Worm (Caenorhabditis elegans): ENCODE data around the gene F43H9.4.

- no peak for TF ChIP-seq pha-4 (tag; optimal IDR thresholded peaks at IDR 0.05)
- TF ChIP-seq nhr-76 (tag; optimal IDR thresholded peaks at IDR 0.05): no peak
- no peak for TF ChIP-seq elt-1 (tag; optimal IDR thresholded peaks at IDR 0.05; ENCODE audit: borderline replicate concordance, insufficient read depth)
- TF ChIP-seq ces-1 (GFP tag; optimal IDR thresholded peaks at IDR 0.05): no peak
- no peak for TF ChIP-seq ztf-11 (tag; optimal IDR thresholded peaks at IDR 0.05)
- TF ChIP-seq unc-62 (GFP tag; optimal IDR thresholded peaks at IDR 0.05): no peak
- TF ChIP-seq bed-3 (GFP tag; optimal IDR thresholded peaks at IDR 0.05): no peak
- no peak for TF ChIP-seq ceh-39 (tag; optimal IDR thresholded peaks at IDR 0.05)
- TF ChIP-seq snpc-4 (tag; optimal IDR thresholded peaks at IDR 0.05): no peak
- TF ChIP-seq mls-2 (tag; optimal IDR thresholded peaks at IDR 0.05): no peak
- no peak for TF ChIP-seq nhr-28 (tag; optimal IDR thresholded peaks at IDR 0.05)
- TF ChIP-seq lin-32 (GFP tag; optimal IDR thresholded peaks at IDR 0.05): no peak
Observed at ce11 chrV:7995878-7996277, 30.6 kb upstream of the F43H9.4 start, which contains the start of gene Y97E10AR.2.
